Fruit fly (Drosophila melanogaster) whole organism, prepupa: ENCODE data around the gene CG12009.

Experiments
- CG6163 ChIP-seq: fragments of 200-800 bp; sonication (Bioruptor generic); IDR thresholded peaks from 3 replicates; pipeline ENCODE4 v1.3.6; 2022; ENCODE audit warnings: missing biosample characterization, missing genetic modification characterization
- CG8632 ChIP-seq: fragments of 200-800 bp; sonication (Bioruptor generic); optimal IDR thresholded peaks from 3 replicates; lab custom pipeline; 2016; ENCODE audit warnings: missing biosample characterization, missing genetic modification characterization
- Eip75B ChIP-seq: fragments of 200-800 bp; sonication (Bioruptor generic); optimal IDR thresholded peaks from 3 replicates; lab custom pipeline; 2016; ENCODE audit warnings: missing biosample characterization, missing genetic modification characterization
- Lpt ChIP-seq: fragments of 200-800 bp; sonication (Bioruptor generic); optimal IDR thresholded peaks from 3 replicates; lab custom pipeline; 2016; ENCODE audit warnings: missing biosample characterization, missing genetic modification characterization
- Smox ChIP-seq: fragments of 200-800 bp; sonication (Bioruptor generic); optimal IDR thresholded peaks from 3 replicates; lab custom pipeline; 2016; ENCODE audit warnings: missing biosample characterization, missing genetic modification characterization
- dsx ChIP-seq: fragments of 200-800 bp; optimal IDR thresholded peaks from 3 replicates; lab custom pipeline; 2019; ENCODE audit warnings: missing biosample characterization, mild to moderate bottlenecking, missing genetic modification characterization, moderate library complexity; ENCODE audit not compliant: poor library complexity, severe bottlenecking
- svp ChIP-seq: fragments of 200-800 bp; sonication (Bioruptor generic); peaks from one replicate; lab custom pipeline; 2016; ENCODE audit warnings: missing biosample characterization, missing genetic modification characterization

dm6 chr3L:3283264-3283663 is 8.0 kb upstream of the CG12009 start:
- TF ChIP-seq CG6163 (GFP tag; lab: Robert Waterston, UW): no peak
- no peak for TF ChIP-seq Smox (GFP tag; lab: Kevin White, UChicago)
- TF ChIP-seq Lpt (GFP tag; lab: Kevin White, UChicago): no peak
- TF ChIP-seq CG8632 (GFP tag; lab: Kevin White, UChicago): no peak
- no peak for TF ChIP-seq svp (GFP tag; lab: Kevin White, UChicago)
- TF ChIP-seq Eip75B (GFP tag; lab: Kevin White, UChicago): no peak
- no peak for TF ChIP-seq dsx (GFP tag; lab: Kevin White, UChicago)
